Fruit fly (Drosophila melanogaster): ENCODE results near the gene Lip4.

DNA sequence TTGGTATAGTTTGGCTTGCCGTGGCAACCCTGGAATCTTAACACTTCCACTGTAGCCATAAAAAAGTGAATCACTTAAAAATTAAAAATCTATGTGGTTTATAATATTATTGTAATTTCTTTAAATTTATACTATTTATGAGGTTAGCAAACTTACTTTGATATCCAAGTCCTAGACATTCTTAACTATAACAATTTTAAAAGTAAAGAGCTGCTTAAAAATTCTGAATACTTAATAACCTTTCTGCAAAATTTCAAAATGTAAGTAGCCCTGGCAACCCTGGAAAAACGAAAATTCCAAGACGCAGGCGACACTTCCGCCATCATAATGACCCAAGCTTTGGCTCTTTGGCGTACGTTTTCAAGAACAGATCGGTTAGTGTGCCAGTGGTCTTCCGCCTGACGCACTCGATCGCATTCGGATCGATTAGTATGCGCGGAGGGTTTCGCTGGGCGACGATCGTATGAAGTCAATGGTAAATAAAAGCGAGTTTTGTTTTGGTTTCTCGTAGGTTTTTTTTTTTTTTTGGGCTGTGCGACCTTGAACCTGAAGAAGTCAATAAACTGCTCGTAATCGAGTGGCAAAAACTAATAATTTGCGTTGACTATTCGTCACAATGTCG lies 11.7 kb upstream of the Lip4 start:
- TF ChIP-seq EcR (GFP tag; optimal IDR thresholded peaks at IDR 0.05) (no peak), CG34367 (tag; optimal IDR thresholded peaks at IDR 0.05) (no peak), CG8159 (tag; optimal IDR thresholded peaks at IDR 0.05) (no peak), CG14655 (GFP tag; optimal IDR thresholded peaks at IDR 0.05) (no peak), fd96Ca (GFP tag; IDR thresholded peaks at IDR 0.05) (no peak), Snoo (tag; optimal IDR thresholded peaks at IDR 0.05) (no peak), Pif1A (GFP tag; optimal IDR thresholded peaks at IDR 0.05) (no peak), D1 (tag; optimal IDR thresholded peaks at IDR 0.05) (no peak), CG15710 (tag; optimal IDR thresholded peaks at IDR 0.05) (no peak), CG32121 (GFP tag; IDR thresholded peaks at IDR 0.05) (no peak), CG4496 (GFP tag; IDR thresholded peaks at IDR 0.05) (no peak)
